Fruit fly (Drosophila melanogaster) whole organism, embryonic: ENCODE results near the gene CG15343.

Source experiments
- Atf-2 ChIP-seq: fragments of 200-800 bp; sonication (Bioruptor generic); optimal IDR thresholded peaks from 2 replicates; lab custom pipeline; 2016; ENCODE audit warnings: missing biosample characterization, missing genetic modification characterization
- Atf3 ChIP-seq: fragments of 200-800 bp; sonication (Bioruptor generic); optimal IDR thresholded peaks from 3 replicates; lab custom pipeline; 2016; ENCODE audit warnings: missing biosample characterization, missing genetic modification characterization
- Bdp1 ChIP-seq: fragments of 200-800 bp; sonication (Bioruptor generic); optimal IDR thresholded peaks from 3 replicates; lab custom pipeline; 2016; ENCODE audit warnings: missing biosample characterization, missing genetic modification characterization
- BtbVII ChIP-seq: fragments of 200-800 bp; sonication (Bioruptor generic); optimal IDR thresholded peaks from 3 replicates; lab custom pipeline; 2017; ENCODE audit warnings: missing biosample characterization, mild to moderate bottlenecking, missing genetic modification characterization
- CG10274 ChIP-seq: fragments of 200-800 bp; sonication (Bioruptor generic); optimal IDR thresholded peaks from 3 replicates; lab custom pipeline; 2017; ENCODE audit warnings: missing biosample characterization, mild to moderate bottlenecking, missing genetic modification characterization
- CG10431 ChIP-seq: fragments of 200-800 bp; sonication (Bioruptor generic); optimal IDR thresholded peaks from 3 replicates; lab custom pipeline; 2018; ENCODE audit warnings: missing biosample characterization, mild to moderate bottlenecking, missing genetic modification characterization
- CG10979 ChIP-seq: fragments of 200-800 bp; sonication (Bioruptor generic); optimal IDR thresholded peaks from 2 replicates; lab custom pipeline; 2018; ENCODE audit warnings: missing biosample characterization, mild to moderate bottlenecking, missing genetic modification characterization, moderate library complexity
- CG11247 ChIP-seq: fragments of 200-800 bp; sonication (Bioruptor generic); IDR thresholded peaks from 2 replicates; pipeline ENCODE4 v1.3.6; 2022; ENCODE audit warnings: missing biosample characterization, missing genetic modification characterization
- CG11504 ChIP-seq: fragments of 200-800 bp; sonication (Bioruptor generic); optimal IDR thresholded peaks from 3 replicates; lab custom pipeline; 2019; ENCODE audit warnings: missing biosample characterization, mild to moderate bottlenecking, missing genetic modification characterization, moderate library complexity
- CG12942 ChIP-seq: fragments of 200-800 bp; sonication (Bioruptor generic); optimal IDR thresholded peaks from 3 replicates; lab custom pipeline; 2016; ENCODE audit warnings: missing biosample characterization, missing genetic modification characterization
- CG13123 ChIP-seq: fragments of 200-800 bp; sonication (Bioruptor generic); optimal IDR thresholded peaks from 2 replicates; lab custom pipeline; 2016; ENCODE audit warnings: missing biosample characterization, missing genetic modification characterization
- CG13424 ChIP-seq: fragments of 200-800 bp; sonication (Bioruptor generic); optimal IDR thresholded peaks from 2 replicates; lab custom pipeline; 2019; ENCODE audit warnings: missing biosample characterization, mild to moderate bottlenecking, missing genetic modification characterization, moderate library complexity
- CG13894 ChIP-seq: fragments of 200-800 bp; sonication (Bioruptor generic); optimal IDR thresholded peaks from 3 replicates; lab custom pipeline; 2018; ENCODE audit warnings: missing biosample characterization, mild to moderate bottlenecking, missing genetic modification characterization, moderate library complexity
- CG17186 ChIP-seq: fragments of 200-800 bp; sonication (Bioruptor generic); optimal IDR thresholded peaks from 3 replicates; lab custom pipeline; 2017; ENCODE audit warnings: missing biosample characterization, missing genetic modification reagents, missing genetic modification characterization
- CG2199 ChIP-seq: fragments of 200-800 bp; sonication (Bioruptor generic); IDR thresholded peaks from 3 replicates; pipeline ENCODE4 v1.3.6; 2022; ENCODE audit warnings: missing biosample characterization, missing genetic modification characterization
- CG31388 ChIP-seq: fragments of 200-800 bp; sonication (Bioruptor generic); optimal IDR thresholded peaks from 2 replicates; lab custom pipeline; 2016; ENCODE audit warnings: missing biosample characterization, missing genetic modification characterization
- CG3838 ChIP-seq: fragments of 200-800 bp; sonication (Bioruptor generic); optimal IDR thresholded peaks from 3 replicates; lab custom pipeline; 2016; ENCODE audit warnings: missing biosample characterization, missing genetic modification characterization
- CG6854 ChIP-seq: fragments of 200-800 bp; sonication (Bioruptor generic); optimal IDR thresholded peaks from 3 replicates; lab custom pipeline; 2017; ENCODE audit warnings: missing biosample characterization, mild to moderate bottlenecking, missing genetic modification characterization
- CG7372 ChIP-seq: fragments of 200-800 bp; sonication (Bioruptor generic); IDR thresholded peaks from 2 replicates; pipeline ENCODE4 v1.3.6; 2022; ENCODE audit warnings: missing biosample characterization, missing genetic modification characterization
- CG7556 ChIP-seq: fragments of 200-800 bp; sonication (Bioruptor generic); optimal IDR thresholded peaks from 2 replicates; lab custom pipeline; 2017; ENCODE audit warnings: missing biosample characterization, mild to moderate bottlenecking, missing genetic modification characterization
- CG7745 ChIP-seq: fragments of 200-800 bp; sonication (Bioruptor generic); optimal IDR thresholded peaks from 2 replicates; lab custom pipeline; 2018; ENCODE audit warnings: missing biosample characterization, mild to moderate bottlenecking, missing genetic modification characterization, moderate library complexity
- CG7786 ChIP-seq: fragments of 200-800 bp; sonication (Bioruptor generic); optimal IDR thresholded peaks from 2 replicates; lab custom pipeline; 2016; ENCODE audit warnings: missing biosample characterization, missing genetic modification characterization
- CG8478 ChIP-seq: fragments of >200 bp; optimal IDR thresholded peaks from 2 replicates; lab custom pipeline; 2018
- CG9876 ChIP-seq: fragments of 200-800 bp; sonication (Bioruptor generic); optimal IDR thresholded peaks from 2 replicates; lab custom pipeline; 2016; ENCODE audit warnings: missing biosample characterization, missing genetic modification characterization
- D ChIP-seq, 2 experiments: fragments of 200-800 bp in 1 of 2; fragments of >200 bp in 1 of 2; sonication (Bioruptor generic) in 1 of 2; optimal IDR thresholded peaks; 2 replicates in 1 of 2; 3 replicates in 1 of 2; lab custom pipeline; 2017; ENCODE audit warnings: mild to moderate bottlenecking in 1 of 2, missing biosample characterization in 1 of 2, missing genetic modification characterization in 1 of 2, missing genetic modification reagents in 1 of 2
- D19A ChIP-seq: fragments of 200-800 bp; optimal IDR thresholded peaks from 3 replicates; lab custom pipeline; 2019; ENCODE audit warnings: missing biosample characterization, mild to moderate bottlenecking, missing genetic modification characterization, moderate library complexity
- Hey ChIP-seq: fragments of 200-800 bp; sonication (Bioruptor generic); optimal IDR thresholded peaks from 3 replicates; lab custom pipeline; 2018; ENCODE audit warnings: missing biosample characterization, mild to moderate bottlenecking, missing genetic modification characterization
- Hr78 ChIP-seq, 2 experiments: fragments of 200-800 bp in 1 of 2; fragments of >200 bp in 1 of 2; sonication (Bioruptor generic) in 1 of 2; optimal IDR thresholded peaks; 2 replicates each; lab custom pipeline; 2017 to 2019; ENCODE audit warnings: missing biosample characterization in 2 of 2, missing genetic modification characterization in 2 of 2, mild to moderate bottlenecking in 1 of 2, moderate library complexity in 1 of 2
- Myb ChIP-seq: fragments of 200-800 bp; sonication (Bioruptor generic); optimal IDR thresholded peaks from 2 replicates; lab custom pipeline; 2016; ENCODE audit warnings: missing biosample characterization, missing genetic modification characterization
- Ravus ChIP-seq: fragments of 200-800 bp; sonication (Bioruptor generic); IDR thresholded peaks from 2 replicates; pipeline ENCODE4 v1.3.6; 2022; ENCODE audit warnings: missing biosample characterization, missing genetic modification characterization
- Stat92E ChIP-seq, 3 experiments: fragments of >200 bp in 2 of 3; fragments of 200-800 bp in 1 of 3; sonication (Bioruptor generic) in 1 of 3; optimal IDR thresholded peaks; 2 replicates each; lab custom pipeline; 2017 to 2019; ENCODE audit warnings: missing biosample characterization in 3 of 3, missing genetic modification characterization in 3 of 3, mild to moderate bottlenecking in 1 of 3, moderate library complexity in 1 of 3
- Taf1 ChIP-seq: fragments of 200-800 bp; sonication (Bioruptor generic); IDR thresholded peaks from 2 replicates; pipeline ENCODE4 v1.3.6; 2022; ENCODE audit warnings: missing biosample characterization, missing genetic modification characterization
- chif ChIP-seq, 2 experiments: fragments of 200-800 bp; sonication (Bioruptor generic); optimal IDR thresholded peaks; 3 replicates each; lab custom pipeline; 2016; ENCODE audit warnings: missing biosample characterization in 2 of 2, missing genetic modification characterization in 2 of 2
- chn ChIP-seq: fragments of 200-800 bp; sonication (Bioruptor generic); optimal IDR thresholded peaks from 2 replicates; lab custom pipeline; 2016; ENCODE audit warnings: missing biosample characterization, missing genetic modification characterization
- dimm ChIP-seq: fragments of 200-800 bp; sonication (Bioruptor generic); IDR thresholded peaks from 2 replicates; pipeline ENCODE4 v1.3.6; 2022; ENCODE audit warnings: missing biosample characterization, missing genetic modification characterization
- dysf ChIP-seq: fragments of 200-800 bp; sonication (Bioruptor generic); IDR thresholded peaks from 3 replicates; pipeline ENCODE4 v1.3.6; 2022; ENCODE audit warnings: missing biosample characterization, missing genetic modification characterization
- fu2 ChIP-seq: fragments of 200-800 bp; sonication (Bioruptor generic); optimal IDR thresholded peaks from 2 replicates; lab custom pipeline; 2016; ENCODE audit warnings: missing biosample characterization, missing genetic modification characterization
- grn ChIP-seq: fragments of 200-800 bp; sonication (Bioruptor generic); optimal IDR thresholded peaks from 3 replicates; lab custom pipeline; 2017; ENCODE audit warnings: missing biosample characterization, missing genetic modification characterization
- ham ChIP-seq: fragments of 200-800 bp; sonication (Bioruptor generic); IDR thresholded peaks from 2 replicates; pipeline ENCODE4 v1.3.6; 2022; ENCODE audit warnings: missing biosample characterization, missing genetic modification characterization
- nmo ChIP-seq: fragments of 200-800 bp; sonication (Bioruptor generic); optimal IDR thresholded peaks from 2 replicates; lab custom pipeline; 2018; ENCODE audit warnings: missing biosample characterization, mild to moderate bottlenecking, missing genetic modification characterization, moderate library complexity
- psq ChIP-seq: fragments of 200-800 bp; sonication (Bioruptor generic); optimal IDR thresholded peaks from 2 replicates; lab custom pipeline; 2017; ENCODE audit warnings: missing biosample characterization, missing genetic modification characterization
- repo ChIP-seq: fragments of 200-800 bp; sonication (Bioruptor generic); optimal IDR thresholded peaks from 2 replicates; lab custom pipeline; 2016; ENCODE audit warnings: missing biosample characterization, missing genetic modification characterization
- row ChIP-seq: fragments of 200-800 bp; sonication (Bioruptor generic); IDR thresholded peaks from 3 replicates; pipeline ENCODE4 v1.3.6; 2022; ENCODE audit warnings: missing biosample characterization, missing genetic modification characterization
- run ChIP-seq: fragments of 200-800 bp; sonication (Bioruptor generic); optimal IDR thresholded peaks from 3 replicates; lab custom pipeline; 2018; ENCODE audit warnings: missing biosample characterization, mild to moderate bottlenecking, missing genetic modification characterization
- schlank ChIP-seq: fragments of 200-800 bp; sonication (Bioruptor generic); optimal IDR thresholded peaks from 2 replicates; lab custom pipeline; 2018; ENCODE audit warnings: missing biosample characterization, mild to moderate bottlenecking, missing genetic modification characterization
- scrt ChIP-seq: fragments of 200-800 bp; sonication (Bioruptor generic); optimal IDR thresholded peaks from 2 replicates; lab custom pipeline; 2018; ENCODE audit warnings: missing biosample characterization, mild to moderate bottlenecking, missing genetic modification characterization, moderate library complexity
- sim ChIP-seq: fragments of 200-800 bp; sonication (Bioruptor generic); IDR thresholded peaks from 2 replicates; pipeline ENCODE4 v1.3.6; 2022; ENCODE audit warnings: missing biosample characterization, missing genetic modification characterization
- sisA ChIP-seq: fragments of 200-800 bp; sonication (Bioruptor generic); IDR thresholded peaks from 2 replicates; pipeline ENCODE4 v1.3.6; 2022; ENCODE audit warnings: missing biosample characterization, missing genetic modification characterization
- slbo ChIP-seq: fragments of 200-800 bp; sonication (Bioruptor generic); IDR thresholded peaks from 2 replicates; pipeline ENCODE4 v1.3.6; 2022; ENCODE audit warnings: missing biosample characterization, missing genetic modification characterization
- toy ChIP-seq: fragments of 200-800 bp; sonication (Bioruptor generic); IDR thresholded peaks from 2 replicates; pipeline ENCODE4 v1.3.6; 2022; ENCODE audit warnings: missing biosample characterization, missing genetic modification characterization
- ttk ChIP-seq: fragments of 200-800 bp; sonication (Bioruptor generic); IDR thresholded peaks from 2 replicates; pipeline ENCODE4 v2.1.2; 2022; ENCODE audit warnings: missing biosample characterization, missing genetic modification characterization
- wek ChIP-seq: fragments of 200-800 bp; sonication (Bioruptor generic); optimal IDR thresholded peaks from 3 replicates; lab custom pipeline; 2018; ENCODE audit warnings: missing biosample characterization, mild to moderate bottlenecking, missing genetic modification characterization, moderate library complexity
- yki ChIP-seq: fragments of >200 bp; optimal IDR thresholded peaks from 3 replicates; lab custom pipeline; 2018

Gene CG15343

dm6 chrX:8233167-8233566, 40.4 kb downstream of the CG15343 start (continued):
- TF ChIP-seq repo (GFP tag; lab: Kevin White, UChicago) (no peak), wek (no peak), row (GFP tag; lab: Robert Waterston, UW) (peak; percentile 64), nmo (GFP tag; lab: Kevin White, UChicago) (no peak), CG3838 (GFP tag; lab: Kevin White, UChicago) (no peak), Taf1 (GFP tag; lab: Robert Waterston, UW) (no peak; the same call in 1 of the 2 replicates), sisA (no peak), CG7556 (peak; percentile 21), chn (GFP tag; lab: Kevin White, UChicago) (no peak), fu2 (GFP tag; lab: Kevin White, UChicago) (no peak), CG7745 (tag; lab: Kevin White, UChicago) (no peak), run (tag; lab: Kevin White, UChicago) (no peak), CG8478 (lab: Kevin White, UChicago) (no peak), scrt (no peak), grn (GFP tag; lab: Kevin White, UChicago) (no peak), CG11504 (tag; lab: Kevin White, UChicago) (no peak), CG31388 (GFP tag; lab: Kevin White, UChicago) (no peak), CG13424 (peak; percentile 16), CG2199 (no peak), yki (lab: Kevin White, UChicago) (no peak), ham (GFP tag; lab: Robert Waterston, UW) (no peak), CG11247 (GFP tag; lab: Robert Waterston, UW) (no peak), Atf-2 (no peak), CG10274 (GFP tag; lab: Kevin White, UChicago) (no peak), Hey (tag; lab: Kevin White, UChicago) (no peak), CG13894 (tag; lab: Kevin White, UChicago) (peak; percentile 30), CG10979 (tag; lab: Kevin White, UChicago) (no peak), CG17186 (GFP tag; lab: Kevin White, UChicago) (no peak), Stat92E (GFP tag; optimal IDR thresholded peaks at IDR 0.05; lab: Kevin White, UChicago) (no peak), CG12942 (GFP tag; lab: Kevin White, UChicago) (no peak), CG6854 (GFP tag; lab: Kevin White, UChicago) (no peak), CG13123 (GFP tag; lab: Kevin White, UChicago) (no peak), chif (GFP tag; optimal IDR thresholded peaks at IDR 0.05; lab: Kevin White, UChicago) (no peak), CG7372 (no peak), ttk (GFP tag; lab: Robert Waterston, UW) (no peak), toy (GFP tag; lab: Robert Waterston, UW) (no peak), Ravus (GFP tag; lab: Robert Waterston, UW) (no peak), D (optimal IDR thresholded peaks at IDR 0.05; lab: Kevin White, UChicago) (no peak), D (GFP tag; optimal IDR thresholded peaks at IDR 0.05; lab: Kevin White, UChicago) (no peak), BtbVII (GFP tag; lab: Kevin White, UChicago) (no peak), CG9876 (GFP tag; lab: Kevin White, UChicago) (no peak), Myb (GFP tag; lab: Kevin White, UChicago) (no peak), Bdp1 (GFP tag; lab: Kevin White, UChicago) (no peak), schlank (tag; lab: Kevin White, UChicago) (no peak), Atf3 (GFP tag; lab: Kevin White, UChicago) (no peak), slbo (GFP tag; lab: Robert Waterston, UW) (peak; percentile 65), CG10431 (GFP tag; lab: Kevin White, UChicago) (no peak), CG7786 (peak; percentile 29), D19A (tag; lab: Kevin White, UChicago) (no peak), dimm (GFP tag; lab: Robert Waterston, UW) (no peak), sim (no peak), Hr78 (GFP tag; optimal IDR thresholded peaks at IDR 0.05; lab: Kevin White, UChicago) (no peak), psq (no peak), dysf (GFP tag; lab: Robert Waterston, UW) (peak; percentile 43; the same call in 2 of the 3 replicates)
